Worm (Caenorhabditis elegans): Measurements from ENCODE around the gene K04G7.1.

K04G7.1 gene

ce11 chrIII:7162065-7162762 is at the start of gene K04G7.1, which contains the start of gene syf-2 (continued):
- TF ChIP-seq ceh-8 (GFP tag; optimal IDR thresholded peaks at IDR 0.05) (peak; percentile 46), nhr-11 (tag; optimal IDR thresholded peaks at IDR 0.05) (peak; percentile 70), sox-4 (tag; optimal IDR thresholded peaks at IDR 0.05) (no peak), mdl-1 (tag; optimal IDR thresholded peaks at IDR 0.05) (peak in 1 of 2 experiments; percentile 84), fkh-4 (tag; optimal IDR thresholded peaks at IDR 0.05; ENCODE audit: borderline replicate concordance) (peak; percentile 14), nhr-28 (tag; optimal IDR thresholded peaks at IDR 0.05) (no peak), aha-1 (tag; optimal IDR thresholded peaks at IDR 0.05) (peak; percentile 72), nhr-76 (tag; optimal IDR thresholded peaks at IDR 0.05) (no peak), skn-1 (tag; optimal IDR thresholded peaks at IDR 0.05) (peak; percentile 93), elt-2 (tag; optimal IDR thresholded peaks at IDR 0.05) (peak; percentile 45), nhr-20 (tag; optimal IDR thresholded peaks at IDR 0.05) (peak; percentile 90), ceh-63 (GFP tag; optimal IDR thresholded peaks at IDR 0.05) (no peak), ceh-88 (GFP tag; IDR thresholded peaks at IDR 0.05) (peak; percentile 72; the same call in 1 of the 2 replicates), fos-1 (tag; optimal IDR thresholded peaks at IDR 0.05) (peak; percentile 34), Y116A8C.19 (tag; optimal IDR thresholded peaks at IDR 0.05; ENCODE audit: borderline replicate concordance) (no peak), C16A3.4 (tag; optimal IDR thresholded peaks at IDR 0.05) (peak; percentile 93), ceh-82 (tag; optimal IDR thresholded peaks at IDR 0.05) (peak; percentile 55 to 96 (median 67)), nhr-71 (tag; optimal IDR thresholded peaks at IDR 0.05) (peak; percentile 95), lin-13 (GFP tag; optimal IDR thresholded peaks at IDR 0.05) (peak; percentile 100), nhr-237 (tag; optimal IDR thresholded peaks at IDR 0.05) (peak; percentile 74), efl-1 (optimal IDR thresholded peaks at IDR 0.05) (peak; percentile 88 to 93), efl-1 (GFP tag; optimal IDR thresholded peaks at IDR 0.05 in 1 of 2) (peak; percentile 89 to 99), mef-2 (tag; optimal IDR thresholded peaks at IDR 0.05) (peak; percentile 62), lin-15B (tag; optimal IDR thresholded peaks at IDR 0.05) (peak; percentile 99), snu-23 (GFP tag; optimal IDR thresholded peaks at IDR 0.05) (peak; percentile 92), F16B12.6 (tag; optimal IDR thresholded peaks at IDR 0.05) (peak; percentile 60), swsn-7 (tag; optimal IDR thresholded peaks at IDR 0.05) (peak; percentile 87), hlh-4 (tag; optimal IDR thresholded peaks at IDR 0.05) (no peak), rnt-1 (tag; optimal IDR thresholded peaks at IDR 0.05) (peak; percentile 84)

- TF ChIP-seq swsn-7 (tag; optimal IDR thresholded peaks at IDR 0.05) (peak; percentile 41), dsc-1 (tag; optimal IDR thresholded peaks at IDR 0.05) (no peak), snpc-4 (tag; optimal IDR thresholded peaks at IDR 0.05) (no peak), nhr-71 (tag; optimal IDR thresholded peaks at IDR 0.05) (peak; percentile 74), nhr-237 (tag; optimal IDR thresholded peaks at IDR 0.05) (no peak), nhr-11 (tag; optimal IDR thresholded peaks at IDR 0.05) (peak; percentile 48), nhr-47 (tag; optimal IDR thresholded peaks at IDR 0.05) (peak; percentile 74), lsy-2 (tag; optimal IDR thresholded peaks at IDR 0.05) (peak in 1 of 2 experiments; percentile 46), ztf-11 (tag; optimal IDR thresholded peaks at IDR 0.05) (no peak), fkh-8 (tag; optimal IDR thresholded peaks at IDR 0.05) (peak; percentile 71), mab-9 (GFP tag; IDR thresholded peaks at IDR 0.05) (no peak), C34B4.2 (tag; optimal IDR thresholded peaks at IDR 0.05) (no peak), fkh-10 (GFP tag; optimal IDR thresholded peaks at IDR 0.05) (no peak), nhr-20 (tag; optimal IDR thresholded peaks at IDR 0.05) (peak; percentile 0), lin-14 (GFP tag; optimal IDR thresholded peaks at IDR 0.05) (peak; percentile 40), mep-1 (tag; optimal IDR thresholded peaks at IDR 0.05) (no peak)
These were observed 47.5 kb upstream of the K04G7.1 start, which contains the start of gene nhr-10 for ce11 chrIII:7114952-7115488. nhr-10 (minus strand) TSS chrIII:7115438.

All from whole organism, L1 larva.